Fruit fly (Drosophila melanogaster): Measurements from ENCODE around the gene Dph5.

DNA sequence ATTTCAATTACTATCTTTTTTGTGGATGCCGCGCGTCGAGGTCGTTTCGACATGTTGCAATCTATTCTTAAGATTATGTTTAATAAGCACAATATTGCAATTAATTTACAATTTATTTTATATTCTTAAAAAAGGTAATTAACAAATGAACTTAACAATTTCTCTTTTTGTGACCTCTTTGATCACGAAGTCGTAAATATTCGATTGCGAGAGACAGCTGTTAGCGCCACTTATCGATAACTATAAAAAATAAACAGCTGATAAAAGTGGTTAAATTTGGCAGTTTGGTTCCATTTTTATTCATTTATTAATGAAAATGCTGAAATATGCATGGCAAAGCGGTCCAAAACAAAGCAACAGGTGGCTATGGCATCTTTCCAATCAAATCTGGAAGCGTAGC lies 30.4 kb upstream of the Dph5 start, which contains the start of the genes CG31156 and mRRF2:
- no peak for TF ChIP-seq psq (optimal IDR thresholded peaks at IDR 0.05)
- no peak for TF ChIP-seq CG8478 (optimal IDR thresholded peaks at IDR 0.05)
- TF ChIP-seq EcR (GFP tag; optimal IDR thresholded peaks at IDR 0.05): no peak
- no peak for TF ChIP-seq usp (GFP tag; optimal IDR thresholded peaks at IDR 0.05)
- TF ChIP-seq Dll (optimal IDR thresholded peaks at IDR 0.05): no peak

Measured in whole organism.